Worm (Caenorhabditis elegans) whole organism, L4 larva: ENCODE data around the gene F32D8.2.

Experiments used
- aha-1 ChIP-seq: fragments of 150-350 bp; peaks from one replicate; lab custom pipeline; 2014; ENCODE audit warnings: missing biosample characterization, missing genetic modification characterization
- fos-1 ChIP-seq: fragments of 150-350 bp; optimal IDR thresholded peaks from 2 replicates; lab custom pipeline; 2014; ENCODE audit warnings: missing biosample characterization, missing genetic modification characterization
- hif-1 ChIP-seq, 2 experiments: sonication (generic microtip); optimal IDR thresholded peaks; 2 replicates each; lab custom pipeline; 2016 to 2017; ENCODE audit warnings: missing compliant biosample characterization in 2 of 2, missing genetic modification characterization in 2 of 2, missing genetic modification reagents in 2 of 2, missing genotype in 2 of 2, mild to moderate bottlenecking in 1 of 2
- lin-13 ChIP-seq: fragments of 150-350 bp; optimal IDR thresholded peaks from 2 replicates; lab custom pipeline; 2014; ENCODE audit warnings: missing biosample characterization, missing genetic modification reagents, missing genetic modification characterization
- nhr-25 ChIP-seq: sonication (generic microtip); optimal IDR thresholded peaks from 2 replicates; lab custom pipeline; 2017; ENCODE audit warnings: missing genetic modification characterization, mild to moderate bottlenecking, missing compliant biosample characterization, antibody characterized with exemption, moderate library complexity, borderline replicate concordance; ENCODE audit not compliant: insufficient read depth
- nhr-76 ChIP-seq: fragments of 150-350 bp; optimal IDR thresholded peaks from 2 replicates; lab custom pipeline; 2014; ENCODE audit warnings: missing biosample characterization, missing genetic modification characterization

DNA sequence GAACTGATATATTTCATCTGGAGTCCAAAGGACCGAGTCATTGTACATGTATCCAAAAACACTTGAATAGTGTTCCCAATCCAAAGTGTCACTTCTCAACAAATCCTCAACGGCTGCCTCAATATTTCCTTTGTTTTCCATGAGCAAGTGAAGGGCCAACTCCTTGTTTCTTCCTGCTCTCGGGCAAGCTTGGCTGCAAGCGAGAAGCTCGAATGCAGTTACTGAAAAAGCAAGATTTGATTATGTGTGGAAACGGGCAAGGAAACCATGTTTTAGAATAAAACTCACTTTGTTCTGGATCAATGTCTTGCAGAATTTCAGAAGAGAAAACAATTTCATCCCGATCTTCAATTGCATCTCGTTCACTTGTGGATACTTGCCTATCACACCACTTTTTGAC lies 29.4 kb upstream of the F32D8.2 start:
- TF ChIP-seq hif-1 (tag; optimal IDR thresholded peaks at IDR 0.05; lab: Kevin White, UChicago) = no peak
- TF ChIP-seq fos-1 (tag; lab: Kevin White, UChicago) = no peak
- no peak for TF ChIP-seq lin-13 (GFP tag; lab: Kevin White, UChicago)
- TF ChIP-seq nhr-76 (tag; lab: Kevin White, UChicago) = no peak
- TF ChIP-seq nhr-25 (tag; lab: Kevin White, UChicago) = no peak
- TF ChIP-seq aha-1 = no peak
